Worm (Caenorhabditis elegans): ENCODE data around the gene sri-42.

- no peak for TF ChIP-seq tra-1 (GFP tag; IDR thresholded peaks at IDR 0.05)
- no peak for TF ChIP-seq lin-13 (GFP tag; optimal IDR thresholded peaks at IDR 0.05)
- TF ChIP-seq zfp-3 (GFP tag; conservative IDR thresholded peaks at IDR 0.05): no peak
Observed at ce11 chrII:3117471-3117870, 25.3 kb downstream of the sri-42 start, which contains the start of gene T10D4.7.

Data from whole organism, L4 larva.